Worm (Caenorhabditis elegans) whole organism, late embryonic: ENCODE results near the gene R03D7.2.

ENCODE experiments used
- C38D4.7 ChIP-seq: fragments of 200-800 bp; sonication (Bioruptor generic); optimal IDR thresholded peaks from 2 replicates; lab custom pipeline; 2018; ENCODE audit warnings: mild to moderate bottlenecking, missing genetic modification characterization, moderate library complexity, missing compliant biosample characterization
- F13H6.1 ChIP-seq: sonication (generic microtip); optimal IDR thresholded peaks from 2 replicates; lab custom pipeline; 2016; ENCODE audit warnings: missing genetic modification characterization, missing compliant biosample characterization
- T23F11.4 ChIP-seq: fragments of 200-800 bp; sonication (Bioruptor generic); optimal IDR thresholded peaks from 2 replicates; lab custom pipeline; 2018; ENCODE audit warnings: mild to moderate bottlenecking, missing genetic modification characterization, missing compliant biosample characterization
- Y22D7AL.16 ChIP-seq: sonication (generic microtip); optimal IDR thresholded peaks from 2 replicates; lab custom pipeline; 2016; ENCODE audit warnings: missing genetic modification characterization, missing compliant biosample characterization
- ahr-1 ChIP-seq: sonication (generic microtip); optimal IDR thresholded peaks from 2 replicates; lab custom pipeline; 2016; ENCODE audit warnings: missing genetic modification characterization, missing compliant biosample characterization
- ama-1 ChIP-seq: fragments of 150-350 bp; optimal IDR thresholded peaks from 2 replicates; lab custom pipeline; 2014
- ceh-18 ChIP-seq: sonication (generic microtip); optimal IDR thresholded peaks from 2 replicates; lab custom pipeline; 2016; ENCODE audit warnings: missing genetic modification characterization, missing compliant biosample characterization
- ceh-30 ChIP-seq: fragments of 150-350 bp; optimal IDR thresholded peaks from 2 replicates; lab custom pipeline; 2014; ENCODE audit warnings: missing biosample characterization, missing genetic modification characterization
- ceh-34 ChIP-seq: sonication (generic microtip); optimal IDR thresholded peaks from 2 replicates; lab custom pipeline; 2016; ENCODE audit warnings: mild to moderate bottlenecking, missing genetic modification characterization, missing compliant biosample characterization
- ceh-48 ChIP-seq: sonication (generic microtip); optimal IDR thresholded peaks from 2 replicates; lab custom pipeline; 2016; ENCODE audit warnings: missing genetic modification characterization, inconsistent platforms, missing compliant biosample characterization
- ceh-6 ChIP-seq: fragments of 200-800 bp; sonication (Bioruptor generic); optimal IDR thresholded peaks from 2 replicates; lab custom pipeline; 2018; ENCODE audit warnings: mild to moderate bottlenecking, missing genetic modification characterization, missing compliant biosample characterization
- dve-1 ChIP-seq: sonication (generic microtip); optimal IDR thresholded peaks from 2 replicates; lab custom pipeline; 2017; ENCODE audit warnings: antibody characterized with exemption, mild to moderate bottlenecking, missing genetic modification characterization, missing compliant biosample characterization
- elt-4 ChIP-seq: sonication (generic microtip); optimal IDR thresholded peaks from 2 replicates; lab custom pipeline; 2016; ENCODE audit warnings: missing genetic modification characterization, missing compliant biosample characterization
- fax-1 ChIP-seq: sonication (generic microtip); optimal IDR thresholded peaks from 2 replicates; lab custom pipeline; 2016; ENCODE audit warnings: missing genotype, missing genetic modification characterization, missing compliant biosample characterization
- fkh-10 ChIP-seq: fragments of 150-350 bp; optimal IDR thresholded peaks from 2 replicates; lab custom pipeline; 2014; ENCODE audit warnings: missing biosample characterization, missing genetic modification reagents, missing genetic modification characterization
- fkh-6 ChIP-seq: sonication (generic microtip); optimal IDR thresholded peaks from 2 replicates; lab custom pipeline; 2016; ENCODE audit warnings: missing genetic modification characterization, missing compliant biosample characterization
- mec-3 ChIP-seq: sonication (generic microtip); optimal IDR thresholded peaks from 2 replicates; lab custom pipeline; 2016; ENCODE audit warnings: borderline replicate concordance, missing genetic modification characterization, missing compliant biosample characterization
- nhr-11 ChIP-seq: fragments of 150-350 bp; optimal IDR thresholded peaks from 2 replicates; lab custom pipeline; 2014; ENCODE audit warnings: missing biosample characterization, missing genetic modification characterization
- npax-4 ChIP-seq: sonication (generic microtip); optimal IDR thresholded peaks from 2 replicates; lab custom pipeline; 2016; ENCODE audit warnings: missing genetic modification characterization, missing compliant biosample characterization
- odd-2 ChIP-seq: sonication (generic microtip); optimal IDR thresholded peaks from 2 replicates; lab custom pipeline; 2017; ENCODE audit warnings: antibody characterized with exemption, mild to moderate bottlenecking, missing genetic modification characterization, missing compliant biosample characterization
- pax-1 ChIP-seq: fragments of 150-350 bp; optimal IDR thresholded peaks from 2 replicates; lab custom pipeline; 2014; ENCODE audit warnings: missing biosample characterization, missing genetic modification characterization
- pha-4 ChIP-seq: fragments of 150-350 bp; optimal IDR thresholded peaks from 2 replicates; lab custom pipeline; 2018; ENCODE audit warnings: missing biosample characterization, missing genetic modification reagents, missing genetic modification characterization
- pros-1 ChIP-seq: fragments of 150-350 bp; optimal IDR thresholded peaks from 2 replicates; lab custom pipeline; 2014; ENCODE audit warnings: missing biosample characterization, missing genetic modification reagents, missing genetic modification characterization
- sox-2 ChIP-seq: fragments of 200-800 bp; sonication (Bioruptor generic); IDR thresholded peaks from 2 replicates; pipeline ENCODE4 v1.3.6; 2022; ENCODE audit warnings: missing genetic modification reagents, missing genetic modification characterization, missing compliant biosample characterization
- sox-4 ChIP-seq: sonication (generic microtip); optimal IDR thresholded peaks from 2 replicates; lab custom pipeline; 2017; ENCODE audit warnings: mild to moderate bottlenecking, missing genetic modification characterization, inconsistent platforms, missing compliant biosample characterization
- tbx-2 ChIP-seq: sonication (generic microtip); optimal IDR thresholded peaks from 2 replicates; lab custom pipeline; 2016; ENCODE audit warnings: missing genetic modification characterization, missing compliant biosample characterization
- tbx-7 ChIP-seq: sonication (generic microtip); optimal IDR thresholded peaks from 2 replicates; lab custom pipeline; 2016; ENCODE audit warnings: missing genotype, missing genetic modification characterization, missing compliant biosample characterization
- unc-42 ChIP-seq: sonication (generic microtip); optimal IDR thresholded peaks from 2 replicates; lab custom pipeline; 2016; ENCODE audit warnings: missing genotype, missing genetic modification characterization, missing compliant biosample characterization
- unc-55 ChIP-seq: sonication (generic microtip); optimal IDR thresholded peaks from 2 replicates; lab custom pipeline; 2017; ENCODE audit warnings: missing biosample characterization, missing genetic modification reagents, missing genetic modification characterization

Gene R03D7.2

ce11 chrII:10934786-10935185 is at the start of gene R03D7.2:
TSS of gene R03D7.2 (minus strand) at chrII:10935184.
- TF ChIP-seq fkh-10 (GFP tag; lab: Kevin White, UChicago) (no peak), tbx-2 (tag; lab: Kevin White, UChicago) (no peak), sox-2 (GFP tag; lab: Robert Waterston, UW) (no peak), fkh-6 (tag; lab: Kevin White, UChicago) (no peak), sox-4 (tag; lab: Kevin White, UChicago) (no peak), mec-3 (tag; lab: Kevin White, UChicago) (no peak)

ce11 chrII:10982017-10982416 is 47.0 kb upstream of the R03D7.2 start:
- TF ChIP-seq ceh-18 = peak; percentile 3
- peak; percentile 9 for TF ChIP-seq unc-55 (GFP tag; lab: Kevin White, UChicago)
- no peak for TF ChIP-seq unc-42 (tag; lab: Kevin White, UChicago)
- TF ChIP-seq pros-1 (tag; lab: Kevin White, UChicago) = no peak

ce11 chrII:10975239-10975638 is 40.3 kb upstream of the R03D7.2 start, which contains the start of gene ptp-3:
TSS of gene ptp-3 (plus strand) at chrII:10975539.
- no peak for TF ChIP-seq pax-1
- TF ChIP-seq sox-4 (tag; lab: Kevin White, UChicago) = no peak
- TF ChIP-seq ceh-18 = no peak
- TF ChIP-seq npax-4 (tag; lab: Kevin White, UChicago) = no peak
- TF ChIP-seq odd-2 (tag; lab: Kevin White, UChicago) = no peak
- TF ChIP-seq dve-1 = no peak
- TF ChIP-seq elt-4 (tag; lab: Kevin White, UChicago) = no peak
- TF ChIP-seq nhr-11 (tag; lab: Kevin White, UChicago) = no peak
- TF ChIP-seq ama-1 (lab: Kevin White, UChicago) = no peak

- TF ChIP-seq ahr-1 (tag; lab: Kevin White, UChicago) = no peak
- TF ChIP-seq unc-42 (tag; lab: Kevin White, UChicago) = peak; percentile 77
- TF ChIP-seq, all 69 proteins: peak for 1
Observed at ce11 chrII:10971677-10972076, 36.7 kb upstream of the R03D7.2 start.

- TF ChIP-seq sox-4 (tag; lab: Kevin White, UChicago) = no peak
- TF ChIP-seq T23F11.4 (GFP tag; lab: Kevin White, UChicago) = no peak
- no peak for TF ChIP-seq ceh-34 (tag; lab: Kevin White, UChicago)
- no peak for TF ChIP-seq ceh-48 (tag; lab: Kevin White, UChicago)
- TF ChIP-seq unc-42 (tag; lab: Kevin White, UChicago) = no peak
- no peak for TF ChIP-seq ceh-6 (GFP tag; lab: Kevin White, UChicago)
- TF ChIP-seq Y22D7AL.16 (tag; lab: Kevin White, UChicago) = no peak
- no peak for TF ChIP-seq ceh-30
Observed at ce11 chrII:10970625-10971024, 35.6 kb upstream of the R03D7.2 start.

ce11 chrII:10964748-10965147 is 29.8 kb upstream of the R03D7.2 start:
- TF ChIP-seq ceh-6 (GFP tag; lab: Kevin White, UChicago) (no peak), unc-42 (tag; lab: Kevin White, UChicago) (peak; percentile 51), F13H6.1 (tag; lab: Kevin White, UChicago) (no peak), fax-1 (tag; lab: Kevin White, UChicago) (no peak), C38D4.7 (GFP tag; lab: Kevin White, UChicago) (no peak), tbx-7 (tag; lab: Kevin White, UChicago) (no peak)

- no peak for TF ChIP-seq pha-4 (tag; lab: Kevin White, UChicago)
Observed at ce11 chrII:10959676-10960075, 24.7 kb upstream of the R03D7.2 start.
